Fruit fly (Drosophila melanogaster) whole organism, prepupa: Measurements from ENCODE around the gene Nopp140.
A peak's percentile ranks its signal among the peaks of the same experiment; 100 is the strongest.

Source experiments
- Blimp-1 ChIP-seq: fragments of 200-800 bp; sonication (Bioruptor generic); optimal IDR thresholded peaks from 3 replicates; lab custom pipeline; 2017; ENCODE audit warnings: missing biosample characterization, missing genetic modification characterization, mild to moderate bottlenecking, moderate library complexity, missing genetic modification reagents
- CG10631 ChIP-seq: fragments of 200-800 bp; sonication (Bioruptor generic); optimal IDR thresholded peaks from 2 replicates; lab custom pipeline; 2016; ENCODE audit warnings: missing biosample characterization, missing genetic modification characterization
- CG11294 ChIP-seq: fragments of 200-800 bp; sonication (Bioruptor generic); IDR thresholded peaks from 2 replicates; pipeline ENCODE4 v1.3.6; 2022; ENCODE audit warnings: missing biosample characterization, missing genetic modification characterization
- CG11902 ChIP-seq: fragments of 200-800 bp; sonication (Bioruptor generic); optimal IDR thresholded peaks from 3 replicates; lab custom pipeline; 2016; ENCODE audit warnings: missing biosample characterization, missing genetic modification characterization
- CG15336 ChIP-seq: fragments of 200-800 bp; sonication (Bioruptor generic); IDR thresholded peaks from 2 replicates; pipeline ENCODE4 v1.3.6; 2022; ENCODE audit warnings: missing biosample characterization, missing genetic modification characterization
- CG1621 ChIP-seq: fragments of 200-800 bp; sonication (Bioruptor generic); optimal IDR thresholded peaks from 3 replicates; lab custom pipeline; 2018; ENCODE audit warnings: missing biosample characterization, mild to moderate bottlenecking, missing genetic modification characterization
- CG16779 ChIP-seq: fragments of 200-800 bp; sonication (Bioruptor generic); optimal IDR thresholded peaks from 3 replicates; lab custom pipeline; 2017; ENCODE audit warnings: missing biosample characterization, mild to moderate bottlenecking, missing genetic modification characterization
- CG31627 ChIP-seq: fragments of 200-800 bp; sonication (Bioruptor generic); optimal IDR thresholded peaks from 3 replicates; lab custom pipeline; 2016; ENCODE audit warnings: missing biosample characterization, missing genetic modification characterization
- CG34406 ChIP-seq: fragments of 200-800 bp; sonication (Bioruptor generic); optimal IDR thresholded peaks from 3 replicates; lab custom pipeline; 2016; ENCODE audit warnings: missing biosample characterization, missing genetic modification characterization
- CG3919 ChIP-seq: fragments of 200-800 bp; sonication (Bioruptor generic); optimal IDR thresholded peaks from 3 replicates; lab custom pipeline; 2016; ENCODE audit warnings: missing biosample characterization, missing genetic modification characterization
- CG6163 ChIP-seq: fragments of 200-800 bp; sonication (Bioruptor generic); IDR thresholded peaks from 3 replicates; pipeline ENCODE4 v1.3.6; 2022; ENCODE audit warnings: missing biosample characterization, missing genetic modification characterization
- CG6276 ChIP-seq: fragments of 200-800 bp; sonication (Bioruptor generic); optimal IDR thresholded peaks from 2 replicates; lab custom pipeline; 2017; ENCODE audit warnings: missing biosample characterization, mild to moderate bottlenecking, missing genetic modification characterization
- CG6792 ChIP-seq: fragments of 200-800 bp; sonication (Bioruptor generic); optimal IDR thresholded peaks from 3 replicates; lab custom pipeline; 2016; ENCODE audit warnings: missing biosample characterization, missing genetic modification characterization
- CG6808 ChIP-seq: fragments of 200-800 bp; sonication (Bioruptor generic); optimal IDR thresholded peaks from 3 replicates; lab custom pipeline; 2017; ENCODE audit warnings: missing biosample characterization, missing genetic modification characterization, mild to moderate bottlenecking, moderate library complexity, missing genetic modification reagents
- CG6854 ChIP-seq: fragments of 200-800 bp; sonication (Bioruptor generic); optimal IDR thresholded peaks from 2 replicates; lab custom pipeline; 2017; ENCODE audit warnings: missing biosample characterization, mild to moderate bottlenecking, missing genetic modification characterization
- CG7368 ChIP-seq: fragments of 200-800 bp; sonication (Bioruptor generic); optimal IDR thresholded peaks from 3 replicates; lab custom pipeline; 2016; ENCODE audit warnings: missing biosample characterization, missing genetic modification characterization
- CG8119 ChIP-seq: fragments of 200-800 bp; sonication (Bioruptor generic); IDR thresholded peaks from 3 replicates; pipeline ENCODE4 v1.3.6; 2022; ENCODE audit warnings: missing biosample characterization, missing genetic modification characterization
- CG8319 ChIP-seq: fragments of 200-800 bp; sonication (Bioruptor generic); optimal IDR thresholded peaks from 3 replicates; lab custom pipeline; 2016; ENCODE audit warnings: missing biosample characterization, missing genetic modification characterization
- CG8632 ChIP-seq: fragments of 200-800 bp; sonication (Bioruptor generic); optimal IDR thresholded peaks from 3 replicates; lab custom pipeline; 2016; ENCODE audit warnings: missing biosample characterization, missing genetic modification characterization
- CG9139 ChIP-seq: fragments of 200-800 bp; sonication (Bioruptor generic); optimal IDR thresholded peaks from 3 replicates; lab custom pipeline; 2017; ENCODE audit warnings: missing biosample characterization, mild to moderate bottlenecking, missing genetic modification characterization
- Eip75B ChIP-seq: fragments of 200-800 bp; sonication (Bioruptor generic); optimal IDR thresholded peaks from 3 replicates; lab custom pipeline; 2016; ENCODE audit warnings: missing biosample characterization, missing genetic modification characterization
- Eip78C ChIP-seq: fragments of 200-800 bp; sonication (Bioruptor generic); peaks from one replicate; lab custom pipeline; 2016; ENCODE audit warnings: missing biosample characterization, missing genetic modification characterization
- Eip93F ChIP-seq: fragments of 200-800 bp; sonication (Bioruptor generic); optimal IDR thresholded peaks from 2 replicates; lab custom pipeline; 2016; ENCODE audit warnings: missing biosample characterization, mild to moderate bottlenecking, missing genetic modification characterization
- Hr39 ChIP-seq: fragments of 200-800 bp; sonication (Bioruptor generic); optimal IDR thresholded peaks from 2 replicates; lab custom pipeline; 2016; ENCODE audit warnings: missing biosample characterization, missing genetic modification characterization
- Hr4 ChIP-seq: fragments of 200-800 bp; sonication (Bioruptor generic); optimal IDR thresholded peaks from 3 replicates; lab custom pipeline; 2016; ENCODE audit warnings: missing biosample characterization, missing genetic modification characterization
- Lpt ChIP-seq: fragments of 200-800 bp; sonication (Bioruptor generic); optimal IDR thresholded peaks from 3 replicates; lab custom pipeline; 2016; ENCODE audit warnings: missing biosample characterization, missing genetic modification characterization
- Met ChIP-seq: fragments of 200-800 bp; sonication (Bioruptor generic); optimal IDR thresholded peaks from 3 replicates; lab custom pipeline; 2016; ENCODE audit warnings: missing biosample characterization, missing genetic modification characterization
- OdsH ChIP-seq: fragments of 200-800 bp; sonication (Bioruptor generic); optimal IDR thresholded peaks from 3 replicates; lab custom pipeline; 2016; ENCODE audit warnings: missing biosample characterization, missing genetic modification characterization
- Sox102F ChIP-seq: fragments of 200-800 bp; sonication (Bioruptor generic); optimal IDR thresholded peaks from 2 replicates; lab custom pipeline; 2016; ENCODE audit warnings: missing biosample characterization, mild to moderate bottlenecking, missing genetic modification characterization
- Sox15 ChIP-seq: fragments of 200-800 bp; sonication (Bioruptor generic); optimal IDR thresholded peaks from 3 replicates; lab custom pipeline; 2016; ENCODE audit warnings: missing biosample characterization, missing genetic modification characterization
- achi ChIP-seq: fragments of 200-800 bp; sonication (Bioruptor generic); optimal IDR thresholded peaks from 3 replicates; lab custom pipeline; 2016; ENCODE audit warnings: missing biosample characterization, missing genetic modification characterization
- acj6 ChIP-seq: fragments of 200-800 bp; sonication (Bioruptor generic); optimal IDR thresholded peaks from 3 replicates; lab custom pipeline; 2016; ENCODE audit warnings: missing biosample characterization, missing genetic modification characterization
- dac ChIP-seq: fragments of 200-800 bp; sonication (Bioruptor generic); optimal IDR thresholded peaks from 2 replicates; lab custom pipeline; 2017; ENCODE audit warnings: missing biosample characterization, mild to moderate bottlenecking, missing genetic modification characterization
- dsx ChIP-seq: fragments of 200-800 bp; optimal IDR thresholded peaks from 3 replicates; lab custom pipeline; 2019; ENCODE audit warnings: missing biosample characterization, mild to moderate bottlenecking, missing genetic modification characterization, moderate library complexity; ENCODE audit not compliant: poor library complexity, severe bottlenecking
- eg ChIP-seq: fragments of 200-800 bp; sonication (Bioruptor generic); IDR thresholded peaks from 3 replicates; pipeline ENCODE4 v1.3.6; 2022; ENCODE audit warnings: missing biosample characterization, missing genetic modification characterization
- esn ChIP-seq: fragments of 200-800 bp; sonication (Bioruptor generic); optimal IDR thresholded peaks from 2 replicates; lab custom pipeline; 2016; ENCODE audit warnings: missing biosample characterization, mild to moderate bottlenecking, missing genetic modification characterization, moderate library complexity
- fd85E ChIP-seq: fragments of 200-800 bp; sonication (Bioruptor generic); optimal IDR thresholded peaks from 3 replicates; lab custom pipeline; 2016; ENCODE audit warnings: missing biosample characterization, missing genetic modification characterization
- fkh ChIP-seq: fragments of 200-800 bp; sonication (Bioruptor generic); optimal IDR thresholded peaks from 3 replicates; lab custom pipeline; 2017; ENCODE audit warnings: missing biosample characterization, mild to moderate bottlenecking, missing genetic modification characterization, moderate library complexity
- lz ChIP-seq: fragments of 200-800 bp; sonication (Bioruptor generic); optimal IDR thresholded peaks from 3 replicates; lab custom pipeline; 2016; ENCODE audit warnings: missing biosample characterization, missing genetic modification characterization
- net ChIP-seq: fragments of 200-800 bp; sonication (Bioruptor generic); optimal IDR thresholded peaks from 3 replicates; lab custom pipeline; 2016; ENCODE audit warnings: missing biosample characterization, missing genetic modification characterization
- pdm3 ChIP-seq: fragments of 200-800 bp; sonication (Bioruptor generic); optimal IDR thresholded peaks from 3 replicates; lab custom pipeline; 2016; ENCODE audit warnings: missing biosample characterization, missing genetic modification characterization
- spab ChIP-seq: fragments of 200-800 bp; sonication (Bioruptor generic); optimal IDR thresholded peaks from 2 replicates; lab custom pipeline; 2017; ENCODE audit warnings: missing biosample characterization, mild to moderate bottlenecking, missing genetic modification characterization, missing genetic modification reagents
- ss ChIP-seq, 2 experiments: fragments of 200-800 bp; sonication (Bioruptor generic); optimal IDR thresholded peaks; 2 replicates in 1 of 2; 3 replicates in 1 of 2; lab custom pipeline; 2017 to 2018; ENCODE audit warnings: mild to moderate bottlenecking in 2 of 2, missing biosample characterization in 2 of 2, missing genetic modification characterization in 2 of 2, moderate library complexity in 1 of 2
- svp ChIP-seq: fragments of 200-800 bp; sonication (Bioruptor generic); peaks from one replicate; lab custom pipeline; 2016; ENCODE audit warnings: missing biosample characterization, missing genetic modification characterization
- topi ChIP-seq: fragments of 200-800 bp; sonication (Bioruptor generic); optimal IDR thresholded peaks from 3 replicates; lab custom pipeline; 2016; ENCODE audit warnings: missing biosample characterization, missing genetic modification characterization
- vri ChIP-seq: fragments of 200-800 bp; sonication (Bioruptor generic); optimal IDR thresholded peaks from 3 replicates; lab custom pipeline; 2016; ENCODE audit warnings: missing biosample characterization, mild to moderate bottlenecking, missing genetic modification characterization

Gene Nopp140

DNA sequence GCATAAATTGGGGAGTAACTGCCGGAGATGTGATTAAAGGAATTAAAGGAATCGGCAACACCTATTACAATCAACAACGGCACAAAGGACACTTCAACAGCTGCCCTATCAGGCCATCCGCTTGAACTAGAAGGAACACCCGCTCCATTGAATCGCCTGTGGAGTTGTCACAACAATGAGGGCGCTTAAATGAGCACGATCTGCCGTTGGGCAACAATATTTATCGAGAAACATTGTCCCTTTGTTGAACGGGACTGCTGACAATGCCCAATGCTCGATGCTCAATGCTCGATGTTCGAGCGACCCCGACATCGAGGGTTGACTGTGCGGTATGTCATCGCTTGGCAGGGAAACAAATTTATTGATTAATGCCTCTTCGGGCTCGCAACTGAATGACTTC is 44.7 kb upstream of the Nopp140 start:
- TF ChIP-seq CG9139 (GFP tag; lab: Kevin White, UChicago) (no peak), Hr4 (GFP tag; lab: Kevin White, UChicago) (no peak), acj6 (no peak), CG15336 (GFP tag; lab: Robert Waterston, UW) (no peak), svp (peak; percentile 15), CG11294 (GFP tag; lab: Robert Waterston, UW) (no peak), Sox102F (GFP tag; lab: Kevin White, UChicago) (no peak), CG31627 (GFP tag; lab: Kevin White, UChicago) (no peak)

DNA sequence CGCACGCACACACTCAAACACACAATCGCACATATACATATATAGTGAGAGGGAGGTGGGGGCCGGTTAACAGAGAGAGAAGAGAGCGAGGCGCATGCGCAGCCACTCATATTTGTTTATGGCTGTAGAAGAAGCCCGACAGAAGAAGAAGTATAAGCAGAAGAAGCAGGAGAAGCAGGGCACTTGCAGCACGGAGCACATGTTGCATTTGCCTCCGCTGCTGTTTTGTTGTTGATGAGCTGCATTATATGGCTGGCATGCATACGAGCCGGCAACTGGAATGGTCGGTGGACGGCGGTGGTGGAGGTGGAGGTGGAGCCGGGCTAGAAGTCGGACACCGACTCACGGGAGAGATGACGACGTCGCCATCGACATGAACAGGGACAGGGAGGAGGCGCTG is 32.1 kb upstream of the Nopp140 start:
- TF ChIP-seq CG1621 (tag; lab: Kevin White, UChicago) (no peak), CG6792 (no peak), CG3919 (GFP tag; lab: Kevin White, UChicago) (no peak), Sox15 (GFP tag; lab: Kevin White, UChicago) (no peak), CG6808 (GFP tag; lab: Kevin White, UChicago) (no peak), ss (GFP tag; optimal IDR thresholded peaks at IDR 0.05; lab: Kevin White, UChicago) (peak in 1 of 2 experiments; percentile 20), Met (no peak), CG6276 (no peak), dsx (GFP tag; lab: Kevin White, UChicago) (peak; percentile 28), Blimp-1 (no peak), CG11294 (GFP tag; lab: Robert Waterston, UW) (no peak), Eip78C (GFP tag; lab: Kevin White, UChicago) (no peak), Hr39 (GFP tag; lab: Kevin White, UChicago) (no peak)

DNA sequence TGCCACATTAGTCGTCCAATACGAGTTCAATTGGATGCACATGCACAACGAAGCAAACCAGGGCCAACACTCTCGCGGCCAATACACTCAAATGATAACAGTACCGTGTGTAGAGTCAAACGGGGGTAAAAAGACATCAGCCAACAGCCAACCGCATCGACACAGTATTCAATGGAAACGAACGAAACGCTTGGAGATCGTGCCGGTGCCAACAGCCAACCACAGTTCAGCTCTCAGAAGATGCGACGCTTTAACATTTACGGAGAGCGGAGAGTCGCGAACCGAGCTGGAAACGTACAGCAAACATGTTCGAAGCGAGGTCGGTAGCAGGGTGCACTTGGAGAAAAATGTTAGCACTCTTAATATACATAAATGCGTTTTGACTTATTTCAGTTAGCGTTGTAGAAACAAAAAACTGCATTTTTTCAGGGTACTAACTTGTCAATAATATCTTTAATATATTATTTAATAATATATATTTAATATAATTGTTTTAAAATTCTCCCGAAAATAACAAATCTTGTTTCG is 24.5 kb upstream of the Nopp140 start:
- TF ChIP-seq achi (GFP tag; lab: Kevin White, UChicago) (peak; percentile 72), svp (peak; percentile 65), CG16779 (tag; lab: Kevin White, UChicago) (peak; percentile 46), CG8632 (GFP tag; lab: Kevin White, UChicago) (peak; percentile 66), eg (GFP tag; lab: Robert Waterston, UW) (peak; percentile 95), vri (peak; percentile 11), CG10631 (GFP tag; lab: Kevin White, UChicago) (peak; percentile 70), CG6808 (GFP tag; lab: Kevin White, UChicago) (peak; percentile 52), Sox15 (GFP tag; lab: Kevin White, UChicago) (peak; percentile 18), dac (GFP tag; lab: Kevin White, UChicago) (peak; percentile 36), Eip93F (GFP tag; lab: Kevin White, UChicago) (no peak), Sox102F (GFP tag; lab: Kevin White, UChicago) (peak; percentile 40), Eip78C (GFP tag; lab: Kevin White, UChicago) (peak; percentile 68), net (GFP tag; lab: Kevin White, UChicago) (peak; percentile 58), CG1621 (tag; lab: Kevin White, UChicago) (peak; percentile 28), CG6792 (peak; percentile 52), fd85E (GFP tag; lab: Kevin White, UChicago) (no peak), CG8319 (GFP tag; lab: Kevin White, UChicago) (no peak), topi (GFP tag; lab: Kevin White, UChicago) (peak; percentile 45), Hr39 (GFP tag; lab: Kevin White, UChicago) (peak; percentile 33), fkh (GFP tag; lab: Kevin White, UChicago) (no peak), Met (peak; percentile 49), dsx (GFP tag; lab: Kevin White, UChicago) (peak; percentile 61), CG11902 (peak; percentile 19), spab (GFP tag; lab: Kevin White, UChicago) (peak; percentile 62), Eip75B (GFP tag; lab: Kevin White, UChicago) (peak; percentile 22), CG8119 (peak; percentile 89), CG11294 (GFP tag; lab: Robert Waterston, UW) (peak; percentile 36; the same call in 1 of the 2 replicates), pdm3 (GFP tag; lab: Kevin White, UChicago) (peak; percentile 36), CG6163 (peak; percentile 88), OdsH (GFP tag; lab: Kevin White, UChicago) (peak; percentile 68), CG34406 (GFP tag; lab: Kevin White, UChicago) (peak; percentile 74), CG6854 (GFP tag; lab: Kevin White, UChicago) (no peak), lz (GFP tag; lab: Kevin White, UChicago) (peak; percentile 52), Lpt (peak; percentile 55), CG7368 (no peak), esn (GFP tag; lab: Kevin White, UChicago) (peak; percentile 55), acj6 (peak; percentile 73)
